Fruit fly (Drosophila melanogaster): ENCODE data around the gene Elp3.
A peak's percentile ranks its signal among the peaks of the same experiment; 100 is the strongest.

The Elp3 gene

dm6 chr2L:4454009-4454689 lies 9.6 kb downstream of the Elp3 start, which contains the start of the genes Secp43 and ND-B8:
Secp43 (minus strand) TSS chr2L:4454453.
ND-B8 (plus strand) TSS chr2L:4454626.
- TF ChIP-seq noc (tag; optimal IDR thresholded peaks at IDR 0.05): no peak

- no peak for TF ChIP-seq noc (tag; optimal IDR thresholded peaks at IDR 0.05)
Observed at dm6 chr2L:4456539-4456994, 12.0 kb downstream of the Elp3 start, which contains the start of gene Gs1l. Gs1l (minus strand) TSS chr2L:4456807.

dm6 chr2L:4458119-4459056 lies 13.9 kb downstream of the Elp3 start, which contains the start of gene RpL27A:
RpL27A (minus strand) TSS chr2L:4458364.
- TF ChIP-seq noc (tag; optimal IDR thresholded peaks at IDR 0.05): peak; percentile 45

- peak; percentile 56 for TF ChIP-seq noc (tag; optimal IDR thresholded peaks at IDR 0.05)
Observed at dm6 chr2L:4459543-4459942, 15.0 kb downstream of the Elp3 start, which contains the start of the genes mRpL27 and CG15435. mRpL27 (minus strand) TSS chr2L:4459638. CG15435 (plus strand) TSS chr2L:4459729.

- no peak for TF ChIP-seq noc (tag; optimal IDR thresholded peaks at IDR 0.05)
Observed at dm6 chr2L:4463323-4463722, 18.8 kb downstream of the Elp3 start, which contains the start of the genes CG15443 and Paris. CG15443 (minus strand) TSS chr2L:4463447. Paris (plus strand) TSS chr2L:4463611.

dm6 chr2L:4464946-4465345 lies 20.4 kb downstream of the Elp3 start, which contains the start of gene FIG4:
FIG4 (plus strand) TSS chr2L:4465174.
- TF ChIP-seq noc (tag; optimal IDR thresholded peaks at IDR 0.05): no peak

- TF ChIP-seq noc (tag; optimal IDR thresholded peaks at IDR 0.05): peak; percentile 78
Observed at dm6 chr2L:4475422-4475821, 30.9 kb downstream of the Elp3 start.

dm6 chr2L:4476672-4477273 lies 32.2 kb downstream of the Elp3 start, which contains the start of gene ine:
ine (minus strand) TSS chr2L:4477022.
- TF ChIP-seq noc (tag; optimal IDR thresholded peaks at IDR 0.05): peak; percentile 2

- TF ChIP-seq noc (tag; optimal IDR thresholded peaks at IDR 0.05): no peak
Observed at dm6 chr2L:4477978-4478377, 33.4 kb downstream of the Elp3 start.

Measured in whole organism, larva.